Worm (Caenorhabditis elegans) whole organism, L1 larva: Measurements from ENCODE around the gene F11C7.2.
A peak's percentile ranks its signal among the peaks of the same experiment; 100 is the strongest.

ENCODE experiments used
- C16A3.4 ChIP-seq: fragments of 150-350 bp; optimal IDR thresholded peaks from 2 replicates; lab custom pipeline; 2014; ENCODE audit warnings: missing biosample characterization, missing genetic modification characterization
- F16B12.6 ChIP-seq: fragments of 150-350 bp; optimal IDR thresholded peaks from 2 replicates; lab custom pipeline; 2014; ENCODE audit warnings: missing biosample characterization, missing genetic modification characterization
- Y116A8C.19 ChIP-seq: sonication (generic microtip); optimal IDR thresholded peaks from 2 replicates; lab custom pipeline; 2016; ENCODE audit warnings: missing compliant biosample characterization, missing genetic modification characterization, borderline replicate concordance
- alr-1 ChIP-seq: fragments of 200-800 bp; sonication (Bioruptor generic); optimal IDR thresholded peaks from 2 replicates; lab custom pipeline; 2018; ENCODE audit warnings: borderline replicate concordance, mild to moderate bottlenecking, missing genetic modification characterization, missing compliant biosample characterization
- aly-2 ChIP-seq: fragments of 150-350 bp; optimal IDR thresholded peaks from 2 replicates; lab custom pipeline; 2014; ENCODE audit warnings: missing biosample characterization, missing genetic modification characterization
- ama-1 ChIP-seq: fragments of 150-350 bp; optimal IDR thresholded peaks from 2 replicates; lab custom pipeline; 2014
- blmp-1 ChIP-seq: fragments of 150-350 bp; optimal IDR thresholded peaks from 2 replicates; lab custom pipeline; 2014; ENCODE audit warnings: missing biosample characterization, missing genetic modification characterization
- ceh-90 ChIP-seq: sonication (generic microtip); optimal IDR thresholded peaks from 2 replicates; lab custom pipeline; 2016; ENCODE audit warnings: missing genetic modification characterization, missing compliant biosample characterization
- dpl-1 ChIP-seq, 3 experiments: fragments of 150-350 bp in 2 of 3; sonication (generic microtip) in 1 of 3; optimal IDR thresholded peaks; 2 replicates each; lab custom pipeline; 2014 to 2017; ENCODE audit warnings: missing biosample characterization in 3 of 3, missing genetic modification characterization in 3 of 3, missing genetic modification reagents in 3 of 3
- efl-1 ChIP-seq, 4 experiments: fragments of 150-350 bp; optimal IDR thresholded peaks in 3 of 4; peaks in 1 of 4; 1 replicate in 1 of 4; 2 replicates in 3 of 4; lab custom pipeline; 2014; ENCODE audit warnings: missing biosample characterization in 2 of 4, missing genetic modification characterization in 2 of 4, missing genetic modification reagents in 2 of 4
- egl-27 ChIP-seq, 2 experiments: fragments of 150-350 bp in 1 of 2; sonication (generic microtip); optimal IDR thresholded peaks; 3 replicates each; lab custom pipeline; 2017 to 2018; ENCODE audit warnings: missing biosample characterization in 2 of 2, missing genetic modification characterization in 2 of 2, missing genetic modification reagents in 2 of 2
- elt-2 ChIP-seq: sonication (generic microtip); optimal IDR thresholded peaks from 2 replicates; lab custom pipeline; 2016; ENCODE audit warnings: missing genetic modification characterization, mild to moderate bottlenecking, inconsistent platforms, missing compliant biosample characterization, missing genetic modification reagents
- elt-3 ChIP-seq, 6 experiments: fragments of 150-350 bp in 1 of 6; sonication (generic microtip); optimal IDR thresholded peaks; 2 replicates each; lab custom pipeline; 2017 to 2018; ENCODE audit warnings: missing biosample characterization in 6 of 6, missing genetic modification characterization in 6 of 6, inconsistent platforms in 1 of 6
- ets-5 ChIP-seq: fragments of 200-800 bp; sonication (Bioruptor generic); IDR thresholded peaks from 2 replicates; pipeline ENCODE4 v1.3.6; 2022; ENCODE audit warnings: missing genetic modification characterization, missing compliant biosample characterization
- fkh-10 ChIP-seq: sonication (generic microtip); optimal IDR thresholded peaks from 2 replicates; lab custom pipeline; 2017; ENCODE audit warnings: missing biosample characterization, missing genetic modification reagents, missing genetic modification characterization
- fos-1 ChIP-seq: fragments of 150-350 bp; optimal IDR thresholded peaks from 2 replicates; lab custom pipeline; 2014; ENCODE audit warnings: missing biosample characterization, missing genetic modification characterization
- hlh-17 ChIP-seq: fragments of 200-800 bp; sonication (Bioruptor generic); optimal IDR thresholded peaks from 2 replicates; lab custom pipeline; 2018; ENCODE audit warnings: missing genetic modification characterization, mild to moderate bottlenecking, missing compliant biosample characterization, moderate library complexity, borderline replicate concordance
- hpl-2 ChIP-seq: fragments of 150-350 bp; optimal IDR thresholded peaks from 2 replicates; lab custom pipeline; 2014; ENCODE audit warnings: missing biosample characterization, missing genetic modification reagents, missing genetic modification characterization
- lin-13 ChIP-seq: fragments of 150-350 bp; optimal IDR thresholded peaks from 2 replicates; lab custom pipeline; 2014; ENCODE audit warnings: missing biosample characterization, missing genetic modification reagents, missing genetic modification characterization
- lin-15B ChIP-seq: fragments of 150-350 bp; sonication (generic microtip); optimal IDR thresholded peaks from 3 replicates; lab custom pipeline; 2014; ENCODE audit warnings: missing biosample characterization, missing genetic modification characterization
- lin-39 ChIP-seq: fragments of 150-350 bp; optimal IDR thresholded peaks from 2 replicates; lab custom pipeline; 2014; ENCODE audit warnings: missing biosample characterization, missing genetic modification reagents, missing genetic modification characterization
- lsy-2 ChIP-seq, 2 experiments: fragments of 150-350 bp; optimal IDR thresholded peaks; 2 replicates each; lab custom pipeline; 2014; ENCODE audit warnings: missing biosample characterization in 2 of 2, missing genetic modification characterization in 2 of 2
- mdl-1 ChIP-seq, 2 experiments: fragments of 150-350 bp; optimal IDR thresholded peaks; 2 replicates each; lab custom pipeline; 2014 to 2017; ENCODE audit warnings: missing biosample characterization in 2 of 2, missing genetic modification characterization in 2 of 2, inconsistent platforms in 1 of 2
- mef-2 ChIP-seq: fragments of 150-350 bp; optimal IDR thresholded peaks from 2 replicates; lab custom pipeline; 2014; ENCODE audit warnings: missing biosample characterization, missing genetic modification characterization
- mep-1 ChIP-seq: fragments of 150-350 bp; optimal IDR thresholded peaks from 2 replicates; lab custom pipeline; 2014; ENCODE audit warnings: missing biosample characterization, missing genetic modification characterization
- nhr-20 ChIP-seq: sonication (generic microtip); optimal IDR thresholded peaks from 2 replicates; lab custom pipeline; 2016; ENCODE audit warnings: mild to moderate bottlenecking, missing genetic modification characterization, missing compliant biosample characterization
- nhr-237 ChIP-seq: fragments of 150-350 bp; optimal IDR thresholded peaks from 2 replicates; lab custom pipeline; 2014; ENCODE audit warnings: missing biosample characterization, missing genetic modification characterization
- nhr-47 ChIP-seq: sonication (generic microtip); optimal IDR thresholded peaks from 2 replicates; lab custom pipeline; 2016; ENCODE audit warnings: mild to moderate bottlenecking, missing genetic modification characterization, moderate library complexity, missing compliant biosample characterization
- nhr-71 ChIP-seq: sonication (generic microtip); optimal IDR thresholded peaks from 2 replicates; lab custom pipeline; 2016; ENCODE audit warnings: mild to moderate bottlenecking, missing genetic modification characterization, moderate library complexity, missing compliant biosample characterization
- nhr-77 ChIP-seq: fragments of 150-350 bp; optimal IDR thresholded peaks from 2 replicates; lab custom pipeline; 2014; ENCODE audit warnings: missing biosample characterization, missing genetic modification characterization
- nhr-84 ChIP-seq: sonication (generic microtip); optimal IDR thresholded peaks from 2 replicates; lab custom pipeline; 2017; ENCODE audit warnings: missing biosample characterization, missing genetic modification characterization
- nhr-85 ChIP-seq: sonication (generic microtip); peaks from one replicate; lab custom pipeline; 2016; ENCODE audit warnings: missing genetic modification characterization, inconsistent platforms, missing compliant biosample characterization
- nhr-90 ChIP-seq: sonication (generic microtip); optimal IDR thresholded peaks from 2 replicates; lab custom pipeline; 2016; ENCODE audit warnings: mild to moderate bottlenecking, missing genetic modification characterization, missing compliant biosample characterization; ENCODE audit not compliant: poor library complexity
- pag-3 ChIP-seq: sonication (generic microtip); optimal IDR thresholded peaks from 2 replicates; lab custom pipeline; 2017; ENCODE audit warnings: missing genetic modification characterization, mild to moderate bottlenecking, missing compliant biosample characterization, antibody characterized with exemption, borderline replicate concordance; ENCODE audit not compliant: insufficient read depth
- pqm-1 ChIP-seq: sonication (generic microtip); optimal IDR thresholded peaks from 3 replicates; lab custom pipeline; 2017; ENCODE audit warnings: missing biosample characterization, missing genetic modification characterization
- rnt-1 ChIP-seq: sonication (generic microtip); optimal IDR thresholded peaks from 2 replicates; lab custom pipeline; 2016; ENCODE audit warnings: mild to moderate bottlenecking, missing genetic modification characterization, moderate library complexity, missing compliant biosample characterization
- snpc-4 ChIP-seq: fragments of 150-350 bp; optimal IDR thresholded peaks from 2 replicates; lab custom pipeline; 2014; ENCODE audit warnings: missing biosample characterization, missing genetic modification characterization
- snu-23 ChIP-seq: sonication (generic microtip); optimal IDR thresholded peaks from 2 replicates; lab custom pipeline; 2016; ENCODE audit warnings: missing genetic modification characterization, missing compliant biosample characterization
- swsn-7 ChIP-seq: sonication (generic microtip); optimal IDR thresholded peaks from 2 replicates; lab custom pipeline; 2016; ENCODE audit warnings: missing genetic modification characterization, missing compliant biosample characterization
- tbx-2 ChIP-seq: sonication (generic microtip); optimal IDR thresholded peaks from 2 replicates; lab custom pipeline; 2016; ENCODE audit warnings: missing genetic modification characterization, missing compliant biosample characterization
- tlp-1 ChIP-seq: fragments of 150-350 bp; optimal IDR thresholded peaks from 2 replicates; lab custom pipeline; 2014; ENCODE audit warnings: missing biosample characterization, missing genetic modification characterization
- unc-130 ChIP-seq: fragments of 150-350 bp; optimal IDR thresholded peaks from 2 replicates; lab custom pipeline; 2017; ENCODE audit warnings: missing biosample characterization, missing genetic modification characterization, inconsistent platforms
- unc-30 ChIP-seq: sonication (generic microtip); optimal IDR thresholded peaks from 2 replicates; lab custom pipeline; 2017; ENCODE audit warnings: missing biosample characterization, missing genetic modification characterization
- unc-62 ChIP-seq: fragments of 150-350 bp; optimal IDR thresholded peaks from 2 replicates; lab custom pipeline; 2014; ENCODE audit warnings: missing biosample characterization, missing genetic modification reagents, missing genetic modification characterization
- unc-86 ChIP-seq: sonication (generic microtip); optimal IDR thresholded peaks from 2 replicates; lab custom pipeline; 2016; ENCODE audit warnings: missing genetic modification characterization, missing compliant biosample characterization
- unc-98 ChIP-seq: fragments of 200-800 bp; sonication (Bioruptor generic); IDR thresholded peaks from 2 replicates; pipeline ENCODE4 v1.3.6; 2022; ENCODE audit warnings: missing genetic modification characterization, missing compliant biosample characterization
- zag-1 ChIP-seq: fragments of 150-350 bp; optimal IDR thresholded peaks from 2 replicates; lab custom pipeline; 2014; ENCODE audit warnings: missing biosample characterization, missing genetic modification characterization
- zip-4 ChIP-seq: fragments of 200-800 bp; sonication (Bioruptor generic); optimal IDR thresholded peaks from 2 replicates; lab custom pipeline; 2018; ENCODE audit warnings: mild to moderate bottlenecking, missing genetic modification characterization, moderate library complexity, missing compliant biosample characterization
- ztf-11 ChIP-seq, 2 experiments: sonication (generic microtip); optimal IDR thresholded peaks; 2 replicates each; lab custom pipeline; 2016 to 2017; ENCODE audit warnings: missing genetic modification characterization in 2 of 2, missing biosample characterization in 1 of 2, missing compliant biosample characterization in 1 of 2
- ztf-4 ChIP-seq: fragments of 150-350 bp; optimal IDR thresholded peaks from 2 replicates; lab custom pipeline; 2014; ENCODE audit warnings: missing biosample characterization, missing genetic modification characterization

F11C7.2 gene

ce11 chrX:17428803-17429202 lies 32.2 kb downstream of the F11C7.2 start, which contains the start of gene pbo-6:
TSS of gene pbo-6 (plus strand) at chrX:17429042.
- TF ChIP-seq unc-130 (tag; lab: Kevin White, UChicago), result no peak
- TF ChIP-seq ama-1 (lab: Kevin White, UChicago), result no peak
- TF ChIP-seq unc-30 (tag; lab: Kevin White, UChicago), result no peak
- no peak for TF ChIP-seq Y116A8C.19
- no peak for TF ChIP-seq snpc-4 (tag; lab: Kevin White, UChicago)
- no peak for TF ChIP-seq nhr-90 (tag; lab: Kevin White, UChicago)
- TF ChIP-seq F16B12.6 (tag; lab: Kevin White, UChicago), result no peak
- TF ChIP-seq pag-3 (tag; lab: Kevin White, UChicago), result no peak
- no peak for TF ChIP-seq zag-1
- TF ChIP-seq nhr-77, result no peak
- no peak for TF ChIP-seq tlp-1
- TF ChIP-seq hpl-2 (GFP tag; lab: Kevin White, UChicago), result no peak

ce11 chrX:17434234-17434633 lies 37.6 kb downstream of the F11C7.2 start, which contains the start of gene fubl-3:
TSS of gene fubl-3 (plus strand) at chrX:17434445.
- TF ChIP-seq nhr-85 (peak; percentile 42), mep-1 (tag; lab: Kevin White, UChicago) (peak; percentile 14), nhr-20 (tag; lab: Kevin White, UChicago) (peak; percentile 55), tlp-1 (no peak), nhr-90 (tag; lab: Kevin White, UChicago) (peak; percentile 27), elt-2 (no peak), zip-4 (GFP tag; lab: Kevin White, UChicago) (no peak), aly-2 (tag; lab: Kevin White, UChicago) (no peak), efl-1 (optimal IDR thresholded peaks at IDR 0.05; lab: Kevin White, UChicago) (peak in 1 of 2 experiments; percentile 25), efl-1 (GFP tag; optimal IDR thresholded peaks at IDR 0.05 in 1 of 2; lab: Kevin White, UChicago) (peak in 1 of 2 experiments; percentile 75), unc-30 (tag; lab: Kevin White, UChicago) (no peak), ztf-11 (tag; optimal IDR thresholded peaks at IDR 0.05; lab: Kevin White, UChicago) (no peak), lin-13 (GFP tag; lab: Kevin White, UChicago) (no peak), mdl-1 (tag; optimal IDR thresholded peaks at IDR 0.05; lab: Kevin White, UChicago) (peak in 1 of 2 experiments; percentile 5), nhr-77 (no peak), unc-98 (GFP tag; lab: Robert Waterston, UW) (no peak), C16A3.4 (tag; lab: Kevin White, UChicago) (peak; percentile 50), ztf-4 (no peak), nhr-71 (tag; lab: Kevin White, UChicago) (peak; percentile 63), elt-3 (tag; optimal IDR thresholded peaks at IDR 0.05; lab: Kevin White, UChicago) (no peak), lin-15B (no peak), egl-27 (tag; optimal IDR thresholded peaks at IDR 0.05; lab: Kevin White, UChicago) (no peak), fos-1 (tag; lab: Kevin White, UChicago) (no peak), snu-23 (GFP tag; lab: Kevin White, UChicago) (peak; percentile 45), unc-86 (tag; lab: Kevin White, UChicago) (no peak), mef-2 (tag; lab: Kevin White, UChicago) (no peak), unc-62 (GFP tag; lab: Kevin White, UChicago) (no peak), rnt-1 (peak; percentile 45), lin-39 (no peak), alr-1 (tag; lab: Kevin White, UChicago) (no peak), lsy-2 (tag; optimal IDR thresholded peaks at IDR 0.05; lab: Kevin White, UChicago) (peak; percentile 86 to 96), dpl-1 (GFP tag; optimal IDR thresholded peaks at IDR 0.05; lab: Kevin White, UChicago) (no peak), zag-1 (no peak), tbx-2 (tag; lab: Kevin White, UChicago) (peak; percentile 8), ceh-90 (tag; lab: Kevin White, UChicago) (no peak), pqm-1 (tag; lab: Kevin White, UChicago) (no peak), nhr-84 (no peak), ets-5 (no peak), nhr-47 (peak; percentile 43), swsn-7 (tag; lab: Kevin White, UChicago) (peak; percentile 36), hlh-17 (no peak), fkh-10 (no peak), blmp-1 (tag; lab: Kevin White, UChicago) (peak; percentile 19), nhr-237 (tag; lab: Kevin White, UChicago) (no peak), snpc-4 (tag; lab: Kevin White, UChicago) (peak; percentile 11), ama-1 (lab: Kevin White, UChicago) (no peak)
